Fruit fly (Drosophila melanogaster) S2 (cell line): ENCODE measurements around the gene CG33668.
A peak's percentile ranks its signal among the peaks of the same experiment; 100 is the strongest.
"Not testable (repeated sequence)": the region's sequence is repeated elsewhere in the genome, so short reads cannot be mapped to it uniquely, and the experiment has no call there.

Source experiments
- CG8478 ChIP-seq: fragments of >200 bp; optimal IDR thresholded peaks from 2 replicates; lab custom pipeline; 2018
- CTCF ChIP-seq, 2 experiments: fragments of >200 bp; optimal IDR thresholded peaks; 2 replicates each; lab custom pipeline; 2018

The CG33668 gene

DNA sequence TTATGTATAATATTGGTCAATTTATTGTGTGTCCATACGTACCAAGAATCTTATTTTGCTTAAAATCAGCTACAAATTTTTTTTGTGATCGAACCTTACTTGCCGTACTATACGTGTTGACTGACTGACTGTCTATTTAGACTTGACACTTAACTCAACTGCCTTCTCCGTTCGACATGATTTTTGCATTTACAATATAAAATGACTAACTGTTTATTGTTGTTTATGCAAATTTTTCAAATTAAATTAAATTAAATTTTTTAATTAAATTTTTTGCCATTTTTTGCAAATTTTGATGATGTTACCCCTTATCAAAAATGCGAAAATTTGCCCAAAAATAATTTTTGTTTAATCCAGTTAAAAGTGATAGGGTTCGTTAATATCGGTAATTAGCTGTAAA, at the start of gene CG33668:
CG33668 (minus strand) TSS at position 101 of the 400 bp plus-strand sequence.
- TF ChIP-seq CTCF (optimal IDR thresholded peaks at IDR 0.05; lab: Kevin White, UChicago); CG8478 (lab: Kevin White, UChicago): not testable (repeated sequence)

DNA sequence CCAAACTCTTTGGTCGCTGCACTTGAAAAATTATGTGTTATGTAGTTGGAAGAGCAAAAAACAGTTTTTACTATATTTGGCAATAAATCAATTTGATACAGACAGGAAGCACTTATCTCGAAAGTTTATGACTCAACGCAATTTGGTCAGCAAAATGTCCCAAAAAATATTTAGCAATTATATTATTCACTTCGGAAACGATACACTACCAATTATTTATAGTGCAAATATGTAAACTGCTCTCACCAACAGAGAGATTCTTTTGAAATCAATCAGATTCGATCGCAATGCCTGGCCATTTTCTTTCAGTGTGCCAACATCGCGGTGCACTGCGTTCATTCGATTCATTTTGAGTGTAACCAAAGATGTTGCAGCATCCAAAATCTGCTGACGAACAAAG, 38.7 kb upstream of the CG33668 start:
- TF ChIP-seq CTCF (optimal IDR thresholded peaks at IDR 0.05; lab: Kevin White, UChicago) (no peak), CG8478 (lab: Kevin White, UChicago) (no peak)

DNA sequence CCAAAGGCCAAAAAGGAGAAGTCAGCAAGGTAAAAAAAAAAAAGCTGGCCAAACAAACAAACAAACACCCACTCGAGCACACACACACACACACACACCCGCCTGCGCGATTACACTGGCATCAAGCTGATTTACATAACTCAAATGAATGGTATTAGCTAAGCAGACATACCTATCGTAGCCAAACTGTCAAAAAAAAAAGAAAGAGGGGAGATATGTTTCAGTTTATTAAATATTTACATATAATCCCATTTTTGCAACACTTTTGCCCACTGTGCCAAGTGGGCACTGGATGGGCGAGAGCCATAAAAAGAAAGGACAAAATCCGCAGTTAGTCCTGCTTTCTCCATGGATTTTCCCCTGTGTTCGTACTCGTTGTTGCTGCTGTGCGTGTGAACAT, 20.3 kb upstream of the CG33668 start:
- no peak for TF ChIP-seq CTCF (optimal IDR thresholded peaks at IDR 0.05; lab: Kevin White, UChicago)
- TF ChIP-seq CG8478 (lab: Kevin White, UChicago): no peak

DNA sequence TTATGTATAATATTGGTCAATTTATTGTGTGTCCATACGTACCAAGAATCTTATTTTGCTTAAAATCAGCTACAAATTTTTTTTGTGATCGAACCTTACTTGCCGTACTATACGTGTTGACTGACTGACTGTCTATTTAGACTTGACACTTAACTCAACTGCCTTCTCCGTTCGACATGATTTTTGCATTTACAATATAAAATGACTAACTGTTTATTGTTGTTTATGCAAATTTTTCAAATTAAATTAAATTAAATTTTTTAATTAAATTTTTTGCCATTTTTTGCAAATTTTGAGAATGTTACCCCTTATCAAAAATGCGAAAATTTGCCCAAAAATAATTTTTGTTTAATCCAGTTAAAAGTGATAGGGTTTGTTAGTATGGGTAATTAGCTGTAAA, 19.2 kb downstream of the CG33668 start, which contains the start of gene CG33669:
CG33669 (minus strand) TSS at position 101 of the 400 bp plus-strand sequence.
- not testable (repeated sequence) for TF ChIP-seq CTCF (optimal IDR thresholded peaks at IDR 0.05; lab: Kevin White, UChicago); CG8478 (lab: Kevin White, UChicago)

DNA sequence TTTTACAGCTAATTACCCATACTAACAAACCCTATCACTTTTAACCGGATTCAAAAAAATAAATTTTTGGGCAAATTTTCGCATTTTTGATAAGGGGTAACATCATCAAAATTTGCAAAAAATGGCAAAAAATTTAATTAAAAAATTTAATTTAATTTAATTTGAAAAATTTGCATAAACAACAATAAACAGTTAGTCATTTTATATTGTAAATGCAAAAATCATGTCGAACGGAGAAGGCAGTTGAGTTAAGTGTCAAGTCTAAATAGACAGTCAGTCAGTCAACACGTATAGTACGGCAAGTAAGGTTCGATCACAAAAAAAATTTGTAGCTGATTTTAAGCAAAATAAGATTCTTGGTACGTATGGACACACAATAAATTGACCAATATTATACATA, 35.3 kb downstream of the CG33668 start, which contains the start of gene CG33664:
CG33664 (plus strand) TSS at position 301 of the 400 bp plus-strand sequence.
- TF ChIP-seq CTCF (optimal IDR thresholded peaks at IDR 0.05; lab: Kevin White, UChicago); CG8478 (lab: Kevin White, UChicago): not testable (repeated sequence)

DNA sequence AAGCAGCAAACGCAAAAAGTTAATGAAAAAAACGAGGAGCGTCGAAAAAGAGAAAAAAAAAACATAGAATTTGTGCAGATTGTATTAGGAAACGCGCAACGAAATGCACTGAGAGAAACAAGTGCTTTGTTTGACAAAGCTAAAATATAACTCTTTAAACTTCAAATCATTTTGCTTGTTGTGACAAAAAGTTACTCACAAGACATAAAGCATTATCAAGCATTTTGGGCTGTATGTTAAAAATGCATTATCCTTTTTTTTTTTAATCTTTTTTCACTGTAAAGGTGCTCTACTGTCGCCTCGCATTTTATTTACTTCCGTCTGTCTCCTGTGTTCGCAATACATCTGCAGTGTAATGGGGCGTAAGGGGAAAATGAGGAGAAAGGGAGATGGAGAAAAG, 42.5 kb downstream of the CG33668 start:
- no peak for TF ChIP-seq CG8478 (lab: Kevin White, UChicago)
- no peak for TF ChIP-seq CTCF (optimal IDR thresholded peaks at IDR 0.05; lab: Kevin White, UChicago)

DNA sequence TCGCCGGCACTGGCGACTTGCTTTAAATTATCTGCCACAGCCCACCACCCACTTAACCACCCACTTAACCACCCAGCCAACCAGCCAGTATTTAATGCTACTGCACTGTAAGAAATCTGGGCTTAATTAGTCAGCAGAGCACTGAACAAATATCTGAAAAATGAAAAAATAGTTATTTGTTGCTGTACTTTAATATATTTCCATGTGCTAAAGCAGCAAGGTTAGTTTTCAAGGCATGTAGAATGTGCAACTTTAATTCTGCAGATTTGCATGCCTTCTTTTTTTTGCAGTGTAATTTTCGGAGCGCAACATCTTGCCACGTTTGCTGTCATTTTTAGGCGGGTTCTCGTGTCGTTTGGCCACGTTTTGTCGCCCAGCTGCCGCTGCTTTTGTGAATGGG, 43.6 kb downstream of the CG33668 start:
- no peak for TF ChIP-seq CG8478 (lab: Kevin White, UChicago)
- no peak for TF ChIP-seq CTCF (optimal IDR thresholded peaks at IDR 0.05; lab: Kevin White, UChicago)

DNA sequence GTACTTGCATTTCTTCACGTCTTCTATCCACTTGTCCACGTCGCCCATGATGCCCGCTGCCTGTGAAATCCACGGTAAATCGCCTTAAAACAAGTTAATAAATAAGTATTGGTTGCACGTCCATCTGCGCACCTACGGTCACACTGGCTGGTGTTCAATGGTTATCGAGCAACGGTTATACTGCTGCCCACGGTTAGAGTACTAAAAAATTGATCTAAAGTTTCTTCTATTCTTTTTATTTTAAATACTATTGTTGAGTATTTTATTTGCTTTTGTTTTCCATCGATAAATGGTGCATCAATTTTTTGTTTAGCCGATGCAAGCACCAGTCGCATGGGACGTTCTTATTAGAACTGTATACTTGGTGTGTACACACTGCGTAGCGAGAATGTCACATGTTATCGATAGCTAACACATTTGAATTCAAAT, 46.5 kb downstream of the CG33668 start, which contains the start of gene PpV:
PpV (minus strand) TSS at position 147 of the 429 bp plus-strand sequence.
- TF ChIP-seq CG8478 (lab: Kevin White, UChicago) (no peak), CTCF (optimal IDR thresholded peaks at IDR 0.05; lab: Kevin White, UChicago) (peak in 1 of 2 experiments; percentile 23)
